1 fruit fly cellular context compared by ENCODE assay signal in the genomic region with DNA sequence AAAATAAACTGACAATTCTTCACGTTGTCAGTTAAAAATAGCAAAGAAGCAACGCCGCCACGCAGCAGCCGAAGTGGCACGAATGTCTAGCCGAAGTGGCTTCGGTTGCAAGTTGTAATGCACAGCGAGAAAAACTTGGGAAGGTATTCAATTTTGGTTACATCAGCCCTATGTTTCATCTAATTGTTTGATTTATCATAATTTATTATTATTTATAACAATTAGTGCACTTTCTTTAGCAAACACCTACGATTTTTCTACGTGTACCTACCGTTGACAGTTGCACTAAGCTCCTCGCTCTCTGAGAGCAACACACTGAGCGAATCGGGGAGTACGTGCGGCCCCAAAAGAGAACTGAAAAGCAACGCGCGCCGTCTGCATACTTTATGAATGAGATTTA.
TF ChIP-seq lines count a peak whose summit lies in the region.

A gene (minus strand): TSS at position 13 of the 400 bp plus-strand sequence.

TF ChIP-seq in whole organism, embryonic, 481 proteins besides CTCF, POLR2A, EP300 and RAD21 (continued from another document and continues in another):
- TF ChIP-seq croc (GFP tag; conservative IDR thresholded peaks at IDR 0.05; lab: Robert Waterston, UW) = peak; percentile 93
- TF ChIP-seq CG17568 (GFP tag; optimal IDR thresholded peaks at IDR 0.05; lab: Kevin White, UChicago) = peak; percentile 82
- TF ChIP-seq Dp (GFP tag; optimal IDR thresholded peaks at IDR 0.05; lab: Kevin White, UChicago) = no peak
- TF ChIP-seq CG32532 (GFP tag; IDR thresholded peaks at IDR 0.05; lab: Robert Waterston, UW) = peak; percentile 82
- TF ChIP-seq Poxn (GFP tag; IDR thresholded peaks at IDR 0.05; lab: Robert Waterston, UW) = no peak
- TF ChIP-seq CG30020 (tag; optimal IDR thresholded peaks at IDR 0.05; lab: Kevin White, UChicago) = peak; percentile 53
- peak; percentile 27 for TF ChIP-seq Bdp1 (GFP tag; optimal IDR thresholded peaks at IDR 0.05; lab: Kevin White, UChicago)
- TF ChIP-seq HLHmδ (GFP tag; optimal IDR thresholded peaks at IDR 0.05; lab: Kevin White, UChicago) = no peak
- peak; percentile 87 for TF ChIP-seq peb (GFP tag; IDR thresholded peaks at IDR 0.05; lab: Robert Waterston, UW)
- peak; percentile 86 for TF ChIP-seq ssp (GFP tag; IDR thresholded peaks at IDR 0.05; lab: Robert Waterston, UW)
- peak; percentile 69 for TF ChIP-seq NFAT (GFP tag; IDR thresholded peaks at IDR 0.05; lab: Robert Waterston, UW)
- no peak for TF ChIP-seq CG14965 (GFP tag; optimal IDR thresholded peaks at IDR 0.05; lab: Kevin White, UChicago; ENCODE audit: borderline replicate concordance)
- TF ChIP-seq CG2889 (GFP tag; IDR thresholded peaks at IDR 0.05; lab: Robert Waterston, UW) = peak; percentile 74; the same call in 2 of the 3 replicates
- peak; percentile 49 for TF ChIP-seq CG33213 (GFP tag; optimal IDR thresholded peaks at IDR 0.05; lab: Kevin White, UChicago)
- TF ChIP-seq CG8359 (GFP tag; optimal IDR thresholded peaks at IDR 0.05; lab: Kevin White, UChicago; ENCODE audit: borderline replicate concordance) = peak; percentile 78
- peak in 1 of 2 experiments; percentile 81 for TF ChIP-seq Eip74EF (GFP tag; optimal IDR thresholded peaks at IDR 0.05; lab: Kevin White, UChicago)
- peak; percentile 49 for TF ChIP-seq CG10543 (GFP tag; optimal IDR thresholded peaks at IDR 0.05; lab: Kevin White, UChicago)
- TF ChIP-seq CG1647 (GFP tag; optimal IDR thresholded peaks at IDR 0.05; lab: Kevin White, UChicago) = peak; percentile 69
- TF ChIP-seq CG11456 (GFP tag; IDR thresholded peaks at IDR 0.05; lab: Robert Waterston, UW) = peak; percentile 91
- peak; percentile 64 for TF ChIP-seq zf30C (GFP tag; optimal IDR thresholded peaks at IDR 0.05; lab: Kevin White, UChicago)
- TF ChIP-seq CG2116 (GFP tag; optimal IDR thresholded peaks at IDR 0.05; lab: Kevin White, UChicago) = peak; percentile 43
- no peak for TF ChIP-seq CG16813 (GFP tag; IDR thresholded peaks at IDR 0.05; lab: Robert Waterston, UW; ENCODE audit: partially characterized antibody)
- peak; percentile 95 for TF ChIP-seq nom (GFP tag; optimal IDR thresholded peaks at IDR 0.05; lab: Kevin White, UChicago)
- TF ChIP-seq Fer1 (GFP tag; optimal IDR thresholded peaks at IDR 0.05; lab: Kevin White, UChicago) = peak; percentile 87
- peak; percentile 29 to 43 for TF ChIP-seq Pdp1 (GFP tag; optimal IDR thresholded peaks at IDR 0.05; lab: Kevin White, UChicago)
- peak; percentile 71 for TF ChIP-seq Nf-YC (tag; optimal IDR thresholded peaks at IDR 0.05; lab: Kevin White, UChicago)
- TF ChIP-seq sim (GFP tag; IDR thresholded peaks at IDR 0.05; lab: Robert Waterston, UW) = peak; percentile 91
- TF ChIP-seq CG4707 (GFP tag; optimal IDR thresholded peaks at IDR 0.05; lab: Kevin White, UChicago) = peak; percentile 75
- TF ChIP-seq CG30431 (GFP tag; optimal IDR thresholded peaks at IDR 0.05; lab: Kevin White, UChicago) = peak; percentile 84
- peak; percentile 86 for TF ChIP-seq CG7357 (GFP tag; IDR thresholded peaks at IDR 0.05; lab: Robert Waterston, UW)
- TF ChIP-seq CG15601 (tag; optimal IDR thresholded peaks at IDR 0.05; lab: Kevin White, UChicago) = peak; percentile 90
- no peak for TF ChIP-seq vnd (GFP tag; IDR thresholded peaks at IDR 0.05; lab: Robert Waterston, UW; ENCODE audit: partially characterized antibody)
- TF ChIP-seq CG2712 (tag; optimal IDR thresholded peaks at IDR 0.05; lab: Kevin White, UChicago) = peak; percentile 95
- TF ChIP-seq CG11723 (GFP tag; optimal IDR thresholded peaks at IDR 0.05; lab: Kevin White, UChicago) = peak; percentile 85
- TF ChIP-seq pan (optimal IDR thresholded peaks at IDR 0.05; lab: Kevin White, UChicago) = no peak
- peak in 1 of 2 experiments; percentile 96 for TF ChIP-seq pan (GFP tag; optimal IDR thresholded peaks at IDR 0.05 in 1 of 2, IDR thresholded peaks at IDR 0.05 in 1 of 2)
- peak; percentile 78 for TF ChIP-seq Spps (tag; optimal IDR thresholded peaks at IDR 0.05; lab: Kevin White, UChicago)
- TF ChIP-seq bbx (GFP tag; IDR thresholded peaks at IDR 0.05; lab: Robert Waterston, UW; ENCODE audit: partially characterized antibody) = no peak
- no peak for TF ChIP-seq h (optimal IDR thresholded peaks at IDR 0.05; lab: Kevin White, UChicago)
- peak; percentile 95 for TF ChIP-seq CG10979 (tag; optimal IDR thresholded peaks at IDR 0.05; lab: Kevin White, UChicago)
- TF ChIP-seq CG34422 (GFP tag; IDR thresholded peaks at IDR 0.05; lab: Robert Waterston, UW) = peak; percentile 96
- TF ChIP-seq NC2β (GFP tag; optimal IDR thresholded peaks at IDR 0.05; lab: Kevin White, UChicago) = no peak
- no peak for TF ChIP-seq B-H2 (GFP tag; optimal IDR thresholded peaks at IDR 0.05; lab: Kevin White, UChicago)
- peak; percentile 96 for TF ChIP-seq Asciz (GFP tag; optimal IDR thresholded peaks at IDR 0.05; lab: Kevin White, UChicago)
- no peak for TF ChIP-seq Ets97D (GFP tag; optimal IDR thresholded peaks at IDR 0.05; lab: Kevin White, UChicago)
- TF ChIP-seq shn (GFP tag; optimal IDR thresholded peaks at IDR 0.05; lab: Kevin White, UChicago) = no peak
- TF ChIP-seq CG1024 (GFP tag; IDR thresholded peaks at IDR 0.05; lab: Robert Waterston, UW) = peak; percentile 94
- TF ChIP-seq fd64A (GFP tag; optimal IDR thresholded peaks at IDR 0.05; lab: Kevin White, UChicago) = peak; percentile 89
- TF ChIP-seq ash1 (GFP tag; optimal IDR thresholded peaks at IDR 0.05; lab: Kevin White, UChicago) = no peak
- no peak for TF ChIP-seq zen2 (GFP tag; IDR thresholded peaks at IDR 0.05; lab: Robert Waterston, UW; ENCODE audit: partially characterized antibody)
- TF ChIP-seq tin (GFP tag; optimal IDR thresholded peaks at IDR 0.05; lab: Kevin White, UChicago) = peak; percentile 88
- no peak for TF ChIP-seq mirr (GFP tag; optimal IDR thresholded peaks at IDR 0.05; lab: Kevin White, UChicago)
- TF ChIP-seq E2f2 (GFP tag; IDR thresholded peaks at IDR 0.05; lab: Robert Waterston, UW) = peak; percentile 78
- peak; percentile 90 for TF ChIP-seq salm (tag; optimal IDR thresholded peaks at IDR 0.05; lab: Kevin White, UChicago)
- no peak for TF ChIP-seq p53 (GFP tag; optimal IDR thresholded peaks at IDR 0.05; lab: Kevin White, UChicago)
- TF ChIP-seq klu (GFP tag; IDR thresholded peaks at IDR 0.05; lab: Robert Waterston, UW) = peak; percentile 80
- TF ChIP-seq Myb (GFP tag; optimal IDR thresholded peaks at IDR 0.05; lab: Kevin White, UChicago) = no peak
- no peak for TF ChIP-seq gfzf (GFP tag; optimal IDR thresholded peaks at IDR 0.05; lab: Kevin White, UChicago)
- TF ChIP-seq CG14860 (GFP tag; IDR thresholded peaks at IDR 0.05; lab: Robert Waterston, UW; ENCODE audit: partially characterized antibody) = no peak
- TF ChIP-seq Optix (GFP tag; IDR thresholded peaks at IDR 0.05; lab: Robert Waterston, UW) = peak; percentile 95
- no peak for TF ChIP-seq BEAF-32 (GFP tag; optimal IDR thresholded peaks at IDR 0.05; lab: Kevin White, UChicago)
- peak; percentile 85 for TF ChIP-seq cato (GFP tag; optimal IDR thresholded peaks at IDR 0.05; lab: Kevin White, UChicago; ENCODE audit: borderline replicate concordance)
- TF ChIP-seq Max (GFP tag; optimal IDR thresholded peaks at IDR 0.05; lab: Kevin White, UChicago) = peak; percentile 79
- TF ChIP-seq dimm (GFP tag; IDR thresholded peaks at IDR 0.05; lab: Robert Waterston, UW) = peak; percentile 92
- no peak for TF ChIP-seq Bteb2 (GFP tag; optimal IDR thresholded peaks at IDR 0.05; lab: Kevin White, UChicago)
- no peak for TF ChIP-seq CG8478 (optimal IDR thresholded peaks at IDR 0.05; lab: Kevin White, UChicago)
- TF ChIP-seq CG1603 (tag; optimal IDR thresholded peaks at IDR 0.05; lab: Kevin White, UChicago) = peak; percentile 67
- TF ChIP-seq PHDP (tag; optimal IDR thresholded peaks at IDR 0.05; lab: Kevin White, UChicago) = peak; percentile 91
- TF ChIP-seq Hr39 (optimal IDR thresholded peaks at IDR 0.05; lab: Kevin White, UChicago) = no peak
- TF ChIP-seq cg (GFP tag; optimal IDR thresholded peaks at IDR 0.05; lab: Kevin White, UChicago) = no peak
- peak; percentile 93 for TF ChIP-seq CG14667 (GFP tag; IDR thresholded peaks at IDR 0.05; lab: Robert Waterston, UW)
- peak; percentile 16 for TF ChIP-seq Sry-δ (GFP tag; optimal IDR thresholded peaks at IDR 0.05; lab: Kevin White, UChicago)
- TF ChIP-seq crp (GFP tag; optimal IDR thresholded peaks at IDR 0.05; lab: Kevin White, UChicago) = peak in 1 of 2 experiments; percentile 40
- peak; percentile 91 for TF ChIP-seq Ssrp (tag; optimal IDR thresholded peaks at IDR 0.05; lab: Kevin White, UChicago)
- TF ChIP-seq Kr (GFP tag; optimal IDR thresholded peaks at IDR 0.05; lab: Kevin White, UChicago) = no peak
- no peak for TF ChIP-seq Opbp (GFP tag; IDR thresholded peaks at IDR 0.05; lab: Robert Waterston, UW; ENCODE audit: partially characterized antibody)
- peak; percentile 88 for TF ChIP-seq grau (tag; optimal IDR thresholded peaks at IDR 0.05; lab: Kevin White, UChicago)
- peak; percentile 69 for TF ChIP-seq CG12155 (GFP tag; optimal IDR thresholded peaks at IDR 0.05; lab: Kevin White, UChicago)
- TF ChIP-seq amos (GFP tag; IDR thresholded peaks at IDR 0.05; lab: Robert Waterston, UW; ENCODE audit: partially characterized antibody) = no peak
- TF ChIP-seq CG6175 (GFP tag; IDR thresholded peaks at IDR 0.05; lab: Robert Waterston, UW) = peak; percentile 87
- TF ChIP-seq Ravus (GFP tag; IDR thresholded peaks at IDR 0.05; lab: Robert Waterston, UW) = peak; percentile 83
- no peak for TF ChIP-seq pb (GFP tag; optimal IDR thresholded peaks at IDR 0.05; lab: Kevin White, UChicago)
- no peak for TF ChIP-seq yki (optimal IDR thresholded peaks at IDR 0.05; lab: Kevin White, UChicago)
- TF ChIP-seq CG11247 (GFP tag; IDR thresholded peaks at IDR 0.05; lab: Robert Waterston, UW) = peak; percentile 87
- TF ChIP-seq Rfx (GFP tag; IDR thresholded peaks at IDR 0.05; lab: Robert Waterston, UW) = peak; percentile 93
- peak; percentile 96 for TF ChIP-seq Xrp1 (GFP tag; IDR thresholded peaks at IDR 0.05; lab: Robert Waterston, UW)
- TF ChIP-seq CG31441 (GFP tag; IDR thresholded peaks at IDR 0.05; lab: Robert Waterston, UW) = peak; percentile 93
- TF ChIP-seq CkIIα-i1 (GFP tag; IDR thresholded peaks at IDR 0.05; lab: Robert Waterston, UW) = peak; percentile 66; the same call in 1 of the 2 replicates
- TF ChIP-seq Mad (GFP tag; optimal IDR thresholded peaks at IDR 0.05; lab: Kevin White, UChicago) = peak; percentile 37
- TF ChIP-seq aop (GFP tag; IDR thresholded peaks at IDR 0.05; lab: Robert Waterston, UW) = peak; percentile 90
- TF ChIP-seq ERR (GFP tag; optimal IDR thresholded peaks at IDR 0.05; lab: Kevin White, UChicago) = no peak
- peak; percentile 42 for TF ChIP-seq ac (GFP tag; optimal IDR thresholded peaks at IDR 0.05; lab: Kevin White, UChicago)
- TF ChIP-seq dmrt99B (tag; optimal IDR thresholded peaks at IDR 0.05; lab: Kevin White, UChicago) = peak; percentile 96
- TF ChIP-seq CG4282 (GFP tag; optimal IDR thresholded peaks at IDR 0.05; lab: Kevin White, UChicago) = no peak
- peak; percentile 84 for TF ChIP-seq gcm (GFP tag; optimal IDR thresholded peaks at IDR 0.05; lab: Kevin White, UChicago)
- TF ChIP-seq unpg (GFP tag; optimal IDR thresholded peaks at IDR 0.05; lab: Kevin White, UChicago) = peak; percentile 94
- peak; percentile 83 for TF ChIP-seq CG10147 (GFP tag; optimal IDR thresholded peaks at IDR 0.05; lab: Kevin White, UChicago)
- peak; percentile 11 for TF ChIP-seq slou (GFP tag; optimal IDR thresholded peaks at IDR 0.05; lab: Kevin White, UChicago)
- TF ChIP-seq CG3281 (GFP tag; optimal IDR thresholded peaks at IDR 0.05; lab: Kevin White, UChicago) = peak; percentile 75
- TF ChIP-seq Jarid2 (GFP tag; optimal IDR thresholded peaks at IDR 0.05; lab: Kevin White, UChicago) = peak; percentile 74
- peak; percentile 88 for TF ChIP-seq caup (GFP tag; optimal IDR thresholded peaks at IDR 0.05; lab: Kevin White, UChicago; ENCODE audit: severe bottlenecking)
- peak; percentile 47 for TF ChIP-seq chn (GFP tag; optimal IDR thresholded peaks at IDR 0.05; lab: Kevin White, UChicago)
- TF ChIP-seq Ptx1 (GFP tag; IDR thresholded peaks at IDR 0.05; lab: Robert Waterston, UW) = peak; percentile 96
- TF ChIP-seq CG1602 (GFP tag; optimal IDR thresholded peaks at IDR 0.05; lab: Kevin White, UChicago) = peak; percentile 88
- peak; percentile 73 for TF ChIP-seq CG12299 (tag; optimal IDR thresholded peaks at IDR 0.05; lab: Kevin White, UChicago)
- TF ChIP-seq CG15479 (GFP tag; optimal IDR thresholded peaks at IDR 0.05; lab: Kevin White, UChicago) = no peak
- peak; percentile 95 for TF ChIP-seq tgo (GFP tag; IDR thresholded peaks at IDR 0.05; lab: Robert Waterston, UW)
- peak; percentile 35 to 93 for TF ChIP-seq Hr51 (GFP tag; optimal IDR thresholded peaks at IDR 0.05; lab: Kevin White, UChicago)
- peak; percentile 92 for TF ChIP-seq CG4730 (GFP tag; IDR thresholded peaks at IDR 0.05; lab: Robert Waterston, UW)
- peak; percentile 83 for TF ChIP-seq CG10462 (GFP tag; optimal IDR thresholded peaks at IDR 0.05; lab: Kevin White, UChicago)
- TF ChIP-seq onecut (GFP tag; IDR thresholded peaks at IDR 0.05; lab: Robert Waterston, UW) = peak; percentile 92
- peak; percentile 18; the same call in 1 of the 2 replicates for TF ChIP-seq CG13287 (GFP tag; IDR thresholded peaks at IDR 0.05; lab: Robert Waterston, UW; ENCODE audit: partially characterized antibody)
- peak; percentile 18 for TF ChIP-seq CG7928 (GFP tag; optimal IDR thresholded peaks at IDR 0.05; lab: Kevin White, UChicago)
- TF ChIP-seq Drgx (GFP tag; IDR thresholded peaks at IDR 0.05; lab: Robert Waterston, UW) = peak; percentile 100
- no peak for TF ChIP-seq Dll (GFP tag; IDR thresholded peaks at IDR 0.05; lab: Robert Waterston, UW; ENCODE audit: partially characterized antibody)
- TF ChIP-seq cas (GFP tag; IDR thresholded peaks at IDR 0.05; lab: Robert Waterston, UW) = peak; percentile 75; the same call in 1 of the 2 replicates
- no peak for TF ChIP-seq CG9609 (GFP tag; optimal IDR thresholded peaks at IDR 0.05; lab: Kevin White, UChicago)
- TF ChIP-seq Awh (GFP tag; IDR thresholded peaks at IDR 0.05; lab: Robert Waterston, UW) = peak; percentile 97
- peak; percentile 89 for TF ChIP-seq CG3847 (GFP tag; IDR thresholded peaks at IDR 0.05; lab: Robert Waterston, UW)
- no peak for TF ChIP-seq CHES-1-like (GFP tag; optimal IDR thresholded peaks at IDR 0.05; lab: Kevin White, UChicago)
- peak; percentile 92 for TF ChIP-seq Aef1 (GFP tag; IDR thresholded peaks at IDR 0.05; lab: Robert Waterston, UW)
- no peak for TF ChIP-seq en (GFP tag; optimal IDR thresholded peaks at IDR 0.05; lab: Kevin White, UChicago)
- TF ChIP-seq Stat92E (GFP tag; optimal IDR thresholded peaks at IDR 0.05; lab: Kevin White, UChicago) = peak in 1 of 3 experiments; percentile 41
- TF ChIP-seq CG31365 (tag; optimal IDR thresholded peaks at IDR 0.05; lab: Kevin White, UChicago) = peak; percentile 74
- TF ChIP-seq CG17829 (tag; optimal IDR thresholded peaks at IDR 0.05; lab: Kevin White, UChicago) = peak; percentile 93
